Fruit fly (Drosophila melanogaster) whole organism, adult: ENCODE results near the gene Cpr31A.

Experiments
- CG14711 ChIP-seq: fragments of 200-800 bp; sonication (Bioruptor generic); optimal IDR thresholded peaks from 2 replicates; lab custom pipeline; 2018; ENCODE audit warnings: missing biosample characterization, mild to moderate bottlenecking, missing genetic modification characterization, moderate library complexity
- CG1620 ChIP-seq: fragments of 200-800 bp; sonication (Bioruptor generic); optimal IDR thresholded peaks from 2 replicates; lab custom pipeline; 2016; ENCODE audit warnings: missing biosample characterization, missing genetic modification characterization
- CG33017 ChIP-seq: fragments of 200-800 bp; sonication (Bioruptor generic); optimal IDR thresholded peaks from 2 replicates; lab custom pipeline; 2018; ENCODE audit warnings: missing biosample characterization, mild to moderate bottlenecking, missing genetic modification characterization, moderate library complexity
- Clk ChIP-seq: fragments of 200-800 bp; sonication (Bioruptor generic); optimal IDR thresholded peaks from 2 replicates; lab custom pipeline; 2017; ENCODE audit warnings: missing biosample characterization, missing genetic modification characterization
- Hr96 ChIP-seq: fragments of 200-800 bp; sonication (Bioruptor generic); optimal IDR thresholded peaks from 2 replicates; lab custom pipeline; 2016; ENCODE audit warnings: missing biosample characterization, missing genetic modification characterization
- ovo ChIP-seq: fragments of 200-800 bp; sonication (Bioruptor generic); optimal IDR thresholded peaks from 2 replicates; lab custom pipeline; 2016; ENCODE audit warnings: missing biosample characterization, missing genetic modification characterization
- pad ChIP-seq: fragments of 200-800 bp; sonication (Bioruptor generic); optimal IDR thresholded peaks from 3 replicates; lab custom pipeline; 2017; ENCODE audit warnings: missing biosample characterization, missing genetic modification characterization, mild to moderate bottlenecking, moderate library complexity, missing genetic modification reagents

DNA sequence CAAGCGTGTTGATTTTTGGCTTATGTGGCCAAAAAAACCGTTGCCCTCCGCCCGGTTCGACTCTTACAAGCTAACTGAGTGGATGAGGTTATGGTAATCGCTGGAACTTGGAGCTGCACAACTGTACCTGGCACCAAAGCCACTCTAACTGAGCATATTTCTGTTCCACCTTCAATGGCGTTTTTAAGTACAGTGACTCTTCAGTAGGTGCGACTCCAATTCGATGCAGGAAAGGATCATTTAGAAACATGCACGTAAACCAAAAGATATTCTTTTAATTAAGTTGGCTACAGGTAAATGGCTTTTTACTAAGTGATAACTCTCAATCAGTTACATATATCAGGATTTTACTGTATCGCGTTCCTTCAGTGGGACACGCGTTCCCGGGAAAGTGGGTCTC is 38.3 kb downstream of the Cpr31A start, which contains the start of gene CG13133:
- TF ChIP-seq Hr96 (GFP tag; lab: Kevin White, UChicago) = no peak
- no peak for TF ChIP-seq ovo (GFP tag; lab: Kevin White, UChicago)
- no peak for TF ChIP-seq Clk
- TF ChIP-seq pad (GFP tag; lab: Kevin White, UChicago) = no peak
- TF ChIP-seq CG1620 (GFP tag; lab: Kevin White, UChicago) = no peak
- TF ChIP-seq CG33017 (tag; lab: Kevin White, UChicago) = no peak
- no peak for TF ChIP-seq CG14711 (tag; lab: Kevin White, UChicago)
